Worm (Caenorhabditis elegans): ENCODE measurements around the gene rps-21.

- no peak for TF ChIP-seq zip-4 (GFP tag; optimal IDR thresholded peaks at IDR 0.05)
- TF ChIP-seq ceh-90 (tag; optimal IDR thresholded peaks at IDR 0.05): peak; percentile 93
- TF ChIP-seq fos-1 (tag; optimal IDR thresholded peaks at IDR 0.05): peak; percentile 17
- TF ChIP-seq zag-1 (tag; optimal IDR thresholded peaks at IDR 0.05): no peak
- no peak for TF ChIP-seq jun-1 (tag; optimal IDR thresholded peaks at IDR 0.05)
- no peak for TF ChIP-seq nhr-237 (tag; optimal IDR thresholded peaks at IDR 0.05)
- peak; percentile 49 for TF ChIP-seq lin-13 (GFP tag; optimal IDR thresholded peaks at IDR 0.05)
- no peak for TF ChIP-seq hlh-4 (tag; optimal IDR thresholded peaks at IDR 0.05)
- peak; percentile 79 for TF ChIP-seq mep-1 (tag; optimal IDR thresholded peaks at IDR 0.05)
- peak; percentile 43 for TF ChIP-seq elt-2 (tag; optimal IDR thresholded peaks at IDR 0.05)
Measured at ce11 chrIII:7198838-7199237, 9.4 kb upstream of the rps-21 start, which contains the start of gene pfd-5.
